Fruit fly (Drosophila melanogaster) whole organism, embryonic: ENCODE data around the gene CG33647.

Experiments used
- ATbp ChIP-seq: fragments of 200-800 bp; sonication (Bioruptor generic); optimal IDR thresholded peaks from 2 replicates; lab custom pipeline; 2017; ENCODE audit warnings: missing biosample characterization, mild to moderate bottlenecking, missing genetic modification characterization, missing genetic modification reagents
- CG11085 ChIP-seq: fragments of 200-800 bp; sonication (Bioruptor generic); IDR thresholded peaks from 2 replicates; pipeline ENCODE4 v1.3.6; 2022; ENCODE audit warnings: missing biosample characterization, missing genetic modification characterization
- CG11456 ChIP-seq: fragments of 200-800 bp; sonication (Bioruptor generic); IDR thresholded peaks from 3 replicates; pipeline ENCODE4 v1.3.6; 2022; ENCODE audit warnings: missing biosample characterization, missing genetic modification characterization
- CG12236 ChIP-seq: fragments of 200-800 bp; sonication (Bioruptor generic); optimal IDR thresholded peaks from 2 replicates; lab custom pipeline; 2016; ENCODE audit warnings: missing biosample characterization, missing genetic modification characterization
- CG12299 ChIP-seq: fragments of 200-800 bp; sonication (Bioruptor generic); optimal IDR thresholded peaks from 2 replicates; lab custom pipeline; 2018; ENCODE audit warnings: missing biosample characterization, mild to moderate bottlenecking, missing genetic modification characterization
- CG1233 ChIP-seq: fragments of 200-800 bp; sonication (Bioruptor generic); optimal IDR thresholded peaks from 4 replicates; lab custom pipeline; 2018; ENCODE audit warnings: missing biosample characterization, mild to moderate bottlenecking, missing genetic modification characterization
- CG13624 ChIP-seq: fragments of 200-800 bp; sonication (Bioruptor generic); optimal IDR thresholded peaks from 2 replicates; lab custom pipeline; 2016; ENCODE audit warnings: missing biosample characterization, missing genetic modification characterization
- CG14441 ChIP-seq: fragments of 200-800 bp; sonication (Bioruptor generic); IDR thresholded peaks from 2 replicates; pipeline ENCODE4 v1.3.6; 2022; ENCODE audit warnings: missing biosample characterization, missing genetic modification characterization
- CG15011 ChIP-seq: fragments of 200-800 bp; sonication (Bioruptor generic); optimal IDR thresholded peaks from 3 replicates; lab custom pipeline; 2018; ENCODE audit warnings: missing biosample characterization, mild to moderate bottlenecking, missing genetic modification characterization
- CG15479 ChIP-seq: fragments of 200-800 bp; sonication (Bioruptor generic); optimal IDR thresholded peaks from 3 replicates; lab custom pipeline; 2019; ENCODE audit warnings: missing biosample characterization, mild to moderate bottlenecking, missing genetic modification characterization, moderate library complexity
- CG17186 ChIP-seq: fragments of 200-800 bp; sonication (Bioruptor generic); optimal IDR thresholded peaks from 3 replicates; lab custom pipeline; 2017; ENCODE audit warnings: missing biosample characterization, missing genetic modification reagents, missing genetic modification characterization
- CG18764 ChIP-seq: fragments of 200-800 bp; sonication (Bioruptor generic); optimal IDR thresholded peaks from 3 replicates; lab custom pipeline; 2016; ENCODE audit warnings: missing biosample characterization, missing genetic modification characterization
- CG2678 ChIP-seq: fragments of 200-800 bp; sonication (Bioruptor generic); optimal IDR thresholded peaks from 3 replicates; lab custom pipeline; 2019; ENCODE audit warnings: missing biosample characterization, mild to moderate bottlenecking, missing genetic modification characterization, moderate library complexity
- CG2889 ChIP-seq: fragments of 200-800 bp; sonication (Bioruptor generic); IDR thresholded peaks from 3 replicates; pipeline ENCODE4 v1.3.6; 2022; ENCODE audit warnings: missing biosample characterization, missing genetic modification characterization
- CG31388 ChIP-seq: fragments of 200-800 bp; sonication (Bioruptor generic); optimal IDR thresholded peaks from 2 replicates; lab custom pipeline; 2016; ENCODE audit warnings: missing biosample characterization, missing genetic modification characterization
- CG33557 ChIP-seq: fragments of 200-800 bp; sonication (Bioruptor generic); optimal IDR thresholded peaks from 2 replicates; lab custom pipeline; 2019; ENCODE audit warnings: missing biosample characterization, mild to moderate bottlenecking, missing genetic modification characterization, moderate library complexity
- CG4404 ChIP-seq: fragments of 200-800 bp; sonication (Bioruptor generic); IDR thresholded peaks from 2 replicates; pipeline ENCODE4 v1.3.6; 2022; ENCODE audit warnings: missing biosample characterization, missing genetic modification characterization
- CG7357 ChIP-seq: fragments of 200-800 bp; sonication (Bioruptor generic); IDR thresholded peaks from 3 replicates; pipeline ENCODE4 v1.3.6; 2022; ENCODE audit warnings: missing biosample characterization, missing genetic modification characterization
- CG7372 ChIP-seq: fragments of 200-800 bp; sonication (Bioruptor generic); IDR thresholded peaks from 2 replicates; pipeline ENCODE4 v1.3.6; 2022; ENCODE audit warnings: missing biosample characterization, missing genetic modification characterization
- CG7556 ChIP-seq: fragments of 200-800 bp; sonication (Bioruptor generic); optimal IDR thresholded peaks from 2 replicates; lab custom pipeline; 2017; ENCODE audit warnings: missing biosample characterization, mild to moderate bottlenecking, missing genetic modification characterization
- CG7839 ChIP-seq: fragments of 200-800 bp; sonication (Bioruptor generic); optimal IDR thresholded peaks from 3 replicates; lab custom pipeline; 2018; ENCODE audit warnings: missing biosample characterization, mild to moderate bottlenecking, missing genetic modification characterization, moderate library complexity
- CG8281 ChIP-seq: fragments of 200-800 bp; sonication (Bioruptor generic); optimal IDR thresholded peaks from 2 replicates; lab custom pipeline; 2018; ENCODE audit warnings: missing biosample characterization, mild to moderate bottlenecking, missing genetic modification characterization, moderate library complexity
- CG9932 ChIP-seq: fragments of 200-800 bp; sonication (Bioruptor generic); IDR thresholded peaks from 2 replicates; pipeline ENCODE4 v1.3.6; 2022; ENCODE audit warnings: missing biosample characterization, missing genetic modification characterization
- Drgx ChIP-seq: fragments of 200-800 bp; sonication (Bioruptor generic); IDR thresholded peaks from 2 replicates; pipeline ENCODE4 v1.3.6; 2022; ENCODE audit warnings: missing biosample characterization, missing genetic modification characterization
- HLH3B ChIP-seq: fragments of 200-800 bp; sonication (Bioruptor generic); IDR thresholded peaks from 2 replicates; pipeline ENCODE4 v1.3.6; 2022; ENCODE audit warnings: missing biosample characterization, missing genetic modification characterization
- Hmr ChIP-seq: fragments of 200-800 bp; sonication (Bioruptor generic); optimal IDR thresholded peaks from 3 replicates; lab custom pipeline; 2017; ENCODE audit warnings: mild to moderate bottlenecking, missing biosample characterization, missing genetic modification reagents, missing genetic modification characterization
- Lim3 ChIP-seq: fragments of 200-800 bp; sonication (Bioruptor generic); IDR thresholded peaks from 2 replicates; pipeline ENCODE4 v1.3.6; 2022; ENCODE audit warnings: missing biosample characterization, missing genetic modification characterization
- Meics ChIP-seq: fragments of 200-800 bp; sonication (Bioruptor generic); optimal IDR thresholded peaks from 2 replicates; lab custom pipeline; 2017; ENCODE audit warnings: missing biosample characterization, mild to moderate bottlenecking, missing genetic modification characterization
- Six4 ChIP-seq: fragments of 200-800 bp; sonication (Bioruptor generic); optimal IDR thresholded peaks from 2 replicates; lab custom pipeline; 2016; ENCODE audit warnings: missing biosample characterization, missing genetic modification characterization
- Sox102F ChIP-seq: fragments of 200-800 bp; sonication (Bioruptor generic); optimal IDR thresholded peaks from 2 replicates; lab custom pipeline; 2018; ENCODE audit warnings: missing biosample characterization, mild to moderate bottlenecking, missing genetic modification characterization, moderate library complexity
- Spps ChIP-seq: fragments of 200-800 bp; sonication (Bioruptor generic); optimal IDR thresholded peaks from 2 replicates; lab custom pipeline; 2018; ENCODE audit warnings: missing biosample characterization, mild to moderate bottlenecking, missing genetic modification characterization
- Ssrp ChIP-seq: fragments of 200-800 bp; sonication (Bioruptor generic); optimal IDR thresholded peaks from 2 replicates; lab custom pipeline; 2018; ENCODE audit warnings: missing biosample characterization, mild to moderate bottlenecking, missing genetic modification characterization, moderate library complexity
- Vsx1 ChIP-seq: fragments of 200-800 bp; sonication (Bioruptor generic); optimal IDR thresholded peaks from 2 replicates; lab custom pipeline; 2017; ENCODE audit warnings: missing biosample characterization, mild to moderate bottlenecking, missing genetic modification characterization, missing genetic modification reagents
- Xbp1 ChIP-seq: fragments of 200-800 bp; sonication (Bioruptor generic); optimal IDR thresholded peaks from 3 replicates; lab custom pipeline; 2016; ENCODE audit warnings: missing biosample characterization, mild to moderate bottlenecking, missing genetic modification characterization
- bbx ChIP-seq: fragments of 200-800 bp; sonication (Bioruptor generic); IDR thresholded peaks from 2 replicates; pipeline ENCODE4 v1.3.6; 2022; ENCODE audit warnings: missing biosample characterization, missing genetic modification characterization; ENCODE audit not compliant: partially characterized antibody
- cad ChIP-seq: fragments of >200 bp; optimal IDR thresholded peaks from 2 replicates; lab custom pipeline; 2017; ENCODE audit warnings: missing biosample characterization, missing genetic modification characterization
- cas ChIP-seq: fragments of 200-800 bp; sonication (Bioruptor generic); IDR thresholded peaks from 2 replicates; pipeline ENCODE4 v1.3.6; 2022; ENCODE audit warnings: missing biosample characterization, missing genetic modification characterization
- ci ChIP-seq: fragments of 200-800 bp; sonication (Bioruptor generic); IDR thresholded peaks from 3 replicates; pipeline ENCODE4 v1.3.6; 2022; ENCODE audit warnings: missing biosample characterization, missing genetic modification characterization
- esg ChIP-seq: fragments of 200-800 bp; sonication (Bioruptor generic); conservative IDR thresholded peaks from 2 replicates; pipeline ENCODE4 v1.3.6; 2022; ENCODE audit warnings: missing biosample characterization, missing genetic modification characterization
- lola ChIP-seq, 3 experiments: fragments of >200 bp in 2 of 3; fragments of 200-800 bp in 1 of 3; sonication (Bioruptor generic) in 1 of 3; optimal IDR thresholded peaks; 2 replicates each; lab custom pipeline; 2017 to 2019; ENCODE audit warnings: missing biosample characterization in 3 of 3, missing genetic modification characterization in 3 of 3, mild to moderate bottlenecking in 1 of 3, moderate library complexity in 1 of 3
- mld ChIP-seq: fragments of 200-800 bp; sonication (Bioruptor generic); IDR thresholded peaks from 3 replicates; pipeline ENCODE4 v1.3.6; 2022; ENCODE audit warnings: missing biosample characterization, missing genetic modification characterization; ENCODE audit not compliant: partially characterized antibody
- nmo ChIP-seq: fragments of 200-800 bp; sonication (Bioruptor generic); optimal IDR thresholded peaks from 2 replicates; lab custom pipeline; 2018; ENCODE audit warnings: missing biosample characterization, mild to moderate bottlenecking, missing genetic modification characterization, moderate library complexity
- onecut ChIP-seq: fragments of 200-800 bp; sonication (Bioruptor generic); IDR thresholded peaks from 2 replicates; pipeline ENCODE4 v1.3.6; 2022; ENCODE audit warnings: missing biosample characterization, missing genetic modification characterization
- prd ChIP-seq, 3 experiments: fragments of >200 bp in 2 of 3; fragments of 200-800 bp in 1 of 3; sonication (Bioruptor generic) in 1 of 3; optimal IDR thresholded peaks in 2 of 3; IDR thresholded peaks in 1 of 3; 2 replicates in 2 of 3; 3 replicates in 1 of 3; pipeline versions ENCODE4 v1.3.6 to Lab custom; 2017 to 2022; ENCODE audit warnings: missing biosample characterization in 1 of 3, missing genetic modification characterization in 1 of 3
- pzg ChIP-seq: fragments of 200-800 bp; sonication (Bioruptor generic); optimal IDR thresholded peaks from 3 replicates; lab custom pipeline; 2018; ENCODE audit warnings: missing biosample characterization, mild to moderate bottlenecking, missing genetic modification characterization, moderate library complexity
- slou ChIP-seq: fragments of 200-800 bp; sonication (Bioruptor generic); optimal IDR thresholded peaks from 3 replicates; lab custom pipeline; 2016; ENCODE audit warnings: missing biosample characterization, missing genetic modification characterization
- so ChIP-seq: fragments of 200-800 bp; sonication (Bioruptor generic); IDR thresholded peaks from 3 replicates; pipeline ENCODE4 v1.3.6; 2022; ENCODE audit warnings: missing biosample characterization, missing genetic modification characterization
- vnd ChIP-seq: fragments of 200-800 bp; sonication (Bioruptor generic); IDR thresholded peaks from 3 replicates; pipeline ENCODE4 v1.3.6; 2022; ENCODE audit warnings: missing biosample characterization, missing genetic modification characterization; ENCODE audit not compliant: partially characterized antibody

Gene CG33647

dm6 chr3L:19230801-19231547 lies 5.2 kb upstream of the CG33647 start (continued):
- TF ChIP-seq CG31388 (GFP tag; lab: Kevin White, UChicago), result no peak
- no peak for TF ChIP-seq cad (GFP tag; lab: Kevin White, UChicago)
- no peak for TF ChIP-seq CG17186 (GFP tag; lab: Kevin White, UChicago)
- TF ChIP-seq CG11456 (GFP tag; lab: Robert Waterston, UW), result no peak
- TF ChIP-seq onecut (GFP tag; lab: Robert Waterston, UW), result no peak
- TF ChIP-seq esg, result 0 out of 2 replicates have a peak, but pooled peaks have one; percentile 8
- TF ChIP-seq CG1233 (GFP tag; lab: Kevin White, UChicago), result no peak
- no peak for TF ChIP-seq CG7357 (GFP tag; lab: Robert Waterston, UW)
- TF ChIP-seq Lim3 (GFP tag; lab: Robert Waterston, UW), result no peak
- TF ChIP-seq lola (GFP tag; optimal IDR thresholded peaks at IDR 0.05; lab: Kevin White, UChicago), result no peak
- TF ChIP-seq CG33557 (GFP tag; lab: Kevin White, UChicago), result no peak
- TF ChIP-seq nmo (GFP tag; lab: Kevin White, UChicago), result peak; percentile 9
- TF ChIP-seq cas (GFP tag; lab: Robert Waterston, UW), result no peak
- no peak for TF ChIP-seq CG14441 (GFP tag; lab: Robert Waterston, UW)
- no peak for TF ChIP-seq CG7372 (GFP tag; lab: Robert Waterston, UW)
- TF ChIP-seq so, result no peak
- TF ChIP-seq CG2889 (GFP tag; lab: Robert Waterston, UW), result no peak
- TF ChIP-seq CG7556 (GFP tag; lab: Kevin White, UChicago), result peak; percentile 74
- no peak for TF ChIP-seq prd (optimal IDR thresholded peaks at IDR 0.05; lab: Kevin White, UChicago)
- peak; percentile 26; the same call in 1 of the 3 replicates for TF ChIP-seq prd (GFP tag; IDR thresholded peaks at IDR 0.05; lab: Robert Waterston, UW)
- TF ChIP-seq CG4404 (GFP tag; lab: Robert Waterston, UW), result no peak
- TF ChIP-seq mld (GFP tag; lab: Robert Waterston, UW), result no peak
- no peak for TF ChIP-seq CG11085 (GFP tag; lab: Robert Waterston, UW)
- no peak for TF ChIP-seq slou (GFP tag; lab: Kevin White, UChicago)
- no peak for TF ChIP-seq CG13624
- TF ChIP-seq Meics (GFP tag; lab: Kevin White, UChicago), result peak; percentile 43
- peak; percentile 55 for TF ChIP-seq Sox102F (GFP tag; lab: Kevin White, UChicago)
- TF ChIP-seq Six4, result no peak
- TF ChIP-seq vnd (GFP tag; lab: Robert Waterston, UW), result no peak
- peak; percentile 59 for TF ChIP-seq Hmr
- TF ChIP-seq pzg (GFP tag; lab: Kevin White, UChicago), result no peak
- no peak for TF ChIP-seq CG8281 (tag; lab: Kevin White, UChicago)
- no peak for TF ChIP-seq Drgx
- TF ChIP-seq ci (GFP tag; lab: Robert Waterston, UW), result no peak
- no peak for TF ChIP-seq CG12299 (tag; lab: Kevin White, UChicago)
- no peak for TF ChIP-seq CG15479
- no peak for TF ChIP-seq Spps (tag; lab: Kevin White, UChicago)
- no peak for TF ChIP-seq CG18764 (GFP tag; lab: Kevin White, UChicago)
- TF ChIP-seq CG2678 (tag; lab: Kevin White, UChicago), result peak; percentile 63
- TF ChIP-seq Vsx1 (GFP tag; lab: Kevin White, UChicago), result no peak
- peak; percentile 62 for TF ChIP-seq bbx (GFP tag; lab: Robert Waterston, UW)
- TF ChIP-seq CG15011, result no peak
- peak; percentile 39 for TF ChIP-seq Xbp1
- peak; percentile 13 for TF ChIP-seq Ssrp (tag; lab: Kevin White, UChicago)
- TF ChIP-seq CG9932 (GFP tag; lab: Robert Waterston, UW), result 0 out of 2 replicates have a peak, but pooled peaks have one; percentile 15
- peak; percentile 52 for TF ChIP-seq CG7839 (tag; lab: Kevin White, UChicago)
- no peak for TF ChIP-seq CG12236 (GFP tag; lab: Kevin White, UChicago)
- TF ChIP-seq ATbp, result peak; percentile 28
- peak; percentile 16; the same call in 1 of the 2 replicates for TF ChIP-seq HLH3B (GFP tag; lab: Robert Waterston, UW)
